Fruit fly (Drosophila melanogaster) whole organism, adult: ENCODE results near the gene CG44006.

ENCODE experiments used
- CG11617 ChIP-seq: fragments of 200-800 bp; sonication (Bioruptor generic); optimal IDR thresholded peaks from 2 replicates; lab custom pipeline; 2017; ENCODE audit warnings: mild to moderate bottlenecking, missing biosample characterization, missing genetic modification reagents, missing genetic modification characterization
- CG12768 ChIP-seq: fragments of 200-800 bp; sonication (Bioruptor generic); optimal IDR thresholded peaks from 2 replicates; lab custom pipeline; 2017; ENCODE audit warnings: missing biosample characterization, missing genetic modification characterization, mild to moderate bottlenecking, moderate library complexity, missing genetic modification reagents
- CG14711 ChIP-seq: fragments of 200-800 bp; sonication (Bioruptor generic); optimal IDR thresholded peaks from 2 replicates; lab custom pipeline; 2018; ENCODE audit warnings: missing biosample characterization, mild to moderate bottlenecking, missing genetic modification characterization, moderate library complexity
- CG1620 ChIP-seq: fragments of 200-800 bp; sonication (Bioruptor generic); optimal IDR thresholded peaks from 2 replicates; lab custom pipeline; 2016; ENCODE audit warnings: missing biosample characterization, missing genetic modification characterization
- CG33017 ChIP-seq: fragments of 200-800 bp; sonication (Bioruptor generic); optimal IDR thresholded peaks from 2 replicates; lab custom pipeline; 2018; ENCODE audit warnings: missing biosample characterization, mild to moderate bottlenecking, missing genetic modification characterization, moderate library complexity
- CG5204 ChIP-seq: fragments of 200-800 bp; sonication (Bioruptor generic); optimal IDR thresholded peaks from 2 replicates; lab custom pipeline; 2016; ENCODE audit warnings: missing biosample characterization, missing genetic modification characterization
- CG7045 ChIP-seq: fragments of 200-800 bp; sonication (Bioruptor generic); optimal IDR thresholded peaks from 2 replicates; lab custom pipeline; 2017; ENCODE audit warnings: missing biosample characterization, mild to moderate bottlenecking, missing genetic modification characterization
- CG7101 ChIP-seq: fragments of 200-800 bp; sonication (Bioruptor generic); optimal IDR thresholded peaks from 2 replicates; lab custom pipeline; 2018; ENCODE audit warnings: missing biosample characterization, mild to moderate bottlenecking, missing genetic modification characterization, moderate library complexity
- Clk ChIP-seq: fragments of 200-800 bp; sonication (Bioruptor generic); optimal IDR thresholded peaks from 2 replicates; lab custom pipeline; 2017; ENCODE audit warnings: missing biosample characterization, missing genetic modification characterization
- Crg-1 ChIP-seq: fragments of 200-800 bp; sonication (Bioruptor generic); optimal IDR thresholded peaks from 2 replicates; lab custom pipeline; 2016; ENCODE audit warnings: missing biosample characterization, missing genetic modification characterization
- Hr96 ChIP-seq: fragments of 200-800 bp; sonication (Bioruptor generic); optimal IDR thresholded peaks from 2 replicates; lab custom pipeline; 2016; ENCODE audit warnings: missing biosample characterization, missing genetic modification characterization
- Mnt ChIP-seq: fragments of 200-800 bp; sonication (Bioruptor generic); optimal IDR thresholded peaks from 2 replicates; lab custom pipeline; 2016; ENCODE audit warnings: missing biosample characterization, mild to moderate bottlenecking, missing genetic modification characterization
- bab1 ChIP-seq: fragments of 200-800 bp; sonication (Bioruptor generic); optimal IDR thresholded peaks from 3 replicates; lab custom pipeline; 2019; ENCODE audit warnings: missing biosample characterization, mild to moderate bottlenecking, missing genetic modification characterization, moderate library complexity
- cic ChIP-seq: fragments of 200-800 bp; sonication (Bioruptor generic); optimal IDR thresholded peaks from 2 replicates; lab custom pipeline; 2017; ENCODE audit warnings: missing biosample characterization, mild to moderate bottlenecking, missing genetic modification characterization, moderate library complexity
- cnc ChIP-seq, 2 experiments: fragments of >200 bp; optimal IDR thresholded peaks; 2 replicates each; lab custom pipeline; 2017
- kay ChIP-seq: fragments of 200-800 bp; sonication (Bioruptor generic); peaks from one replicate; lab custom pipeline; 2016; ENCODE audit warnings: missing biosample characterization, missing genetic modification characterization, borderline replicate concordance
- ovo ChIP-seq: fragments of 200-800 bp; sonication (Bioruptor generic); optimal IDR thresholded peaks from 2 replicates; lab custom pipeline; 2016; ENCODE audit warnings: missing biosample characterization, missing genetic modification characterization
- pad ChIP-seq: fragments of 200-800 bp; sonication (Bioruptor generic); optimal IDR thresholded peaks from 3 replicates; lab custom pipeline; 2017; ENCODE audit warnings: missing biosample characterization, missing genetic modification characterization, mild to moderate bottlenecking, moderate library complexity, missing genetic modification reagents
- tj ChIP-seq: fragments of 200-800 bp; sonication (Bioruptor generic); optimal IDR thresholded peaks from 3 replicates; lab custom pipeline; 2017; ENCODE audit warnings: missing biosample characterization, mild to moderate bottlenecking, missing genetic modification characterization, moderate library complexity
- toe ChIP-seq: fragments of 200-800 bp; sonication (Bioruptor generic); optimal IDR thresholded peaks from 2 replicates; lab custom pipeline; 2016; ENCODE audit warnings: missing biosample characterization, missing genetic modification characterization

CG44006 gene

DNA sequence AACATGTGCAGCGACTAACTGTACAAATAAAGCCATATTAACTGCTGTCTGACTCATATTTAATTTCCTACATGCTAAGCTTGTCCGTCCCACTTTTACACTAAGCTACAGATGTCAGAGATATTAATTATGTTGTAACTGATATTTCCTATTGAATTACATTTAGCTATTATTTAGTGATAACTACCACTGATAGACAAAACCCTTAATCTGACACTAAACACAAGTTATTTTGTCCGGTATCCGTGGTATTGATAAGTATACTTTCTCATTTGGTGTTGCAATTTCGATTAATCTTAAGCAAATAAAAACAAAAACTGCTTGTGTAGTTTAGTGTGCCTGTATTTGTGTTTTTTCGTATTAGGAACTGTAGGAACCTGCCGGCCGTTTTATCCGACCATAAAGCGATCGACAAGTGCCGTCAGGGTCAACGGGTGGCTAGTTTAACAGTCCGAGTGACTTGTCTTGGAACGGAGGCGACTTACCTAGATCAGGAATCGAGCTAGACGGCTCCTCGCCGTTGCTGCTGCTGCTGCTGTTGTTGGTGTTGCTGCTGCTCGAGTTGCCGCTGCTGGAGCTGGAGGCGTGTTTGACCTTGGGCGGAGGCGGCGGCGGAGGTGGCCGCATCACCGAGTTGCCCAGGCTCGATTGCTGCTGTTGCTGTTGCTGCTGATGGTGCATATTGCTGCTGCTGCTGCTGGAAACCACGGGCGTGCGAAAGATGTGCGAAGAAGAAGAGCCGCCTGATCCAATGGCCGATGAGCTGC is 12.0 kb downstream of the CG44006 start:
- no peak for TF ChIP-seq CG14711 (tag; lab: Kevin White, UChicago)
- TF ChIP-seq tj (GFP tag; lab: Kevin White, UChicago): no peak
- no peak for TF ChIP-seq CG1620

DNA sequence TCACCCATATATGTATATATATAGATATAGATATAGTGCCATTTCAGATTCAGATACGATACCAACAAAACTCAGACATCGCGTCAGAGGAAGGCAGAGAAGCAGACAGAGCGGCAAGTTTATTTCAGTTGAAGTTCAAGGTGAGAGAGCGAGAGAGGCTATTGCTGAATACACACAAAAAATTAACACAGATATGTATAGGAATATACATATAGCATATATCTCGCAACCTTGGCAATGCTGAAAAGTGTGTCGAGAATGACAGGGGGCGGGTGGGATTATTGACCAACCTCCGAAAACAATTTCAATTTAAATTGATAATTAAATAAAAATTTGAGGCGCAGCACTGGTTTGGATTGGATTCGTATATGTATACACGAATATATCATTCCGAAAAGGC is 12.9 kb downstream of the CG44006 start:
- TF ChIP-seq cic (GFP tag; lab: Kevin White, UChicago) (no peak), Hr96 (GFP tag; lab: Kevin White, UChicago) (no peak), CG7101 (tag; lab: Kevin White, UChicago) (no peak), toe (GFP tag; lab: Kevin White, UChicago) (no peak), Clk (GFP tag; lab: Kevin White, UChicago) (no peak), CG33017 (no peak), CG1620 (no peak), tj (GFP tag; lab: Kevin White, UChicago) (peak; percentile 29), pad (no peak), CG12768 (GFP tag; lab: Kevin White, UChicago) (no peak), kay (GFP tag; lab: Kevin White, UChicago) (peak; percentile 47), Mnt (GFP tag; lab: Kevin White, UChicago) (no peak), CG11617 (GFP tag; lab: Kevin White, UChicago) (no peak)

DNA sequence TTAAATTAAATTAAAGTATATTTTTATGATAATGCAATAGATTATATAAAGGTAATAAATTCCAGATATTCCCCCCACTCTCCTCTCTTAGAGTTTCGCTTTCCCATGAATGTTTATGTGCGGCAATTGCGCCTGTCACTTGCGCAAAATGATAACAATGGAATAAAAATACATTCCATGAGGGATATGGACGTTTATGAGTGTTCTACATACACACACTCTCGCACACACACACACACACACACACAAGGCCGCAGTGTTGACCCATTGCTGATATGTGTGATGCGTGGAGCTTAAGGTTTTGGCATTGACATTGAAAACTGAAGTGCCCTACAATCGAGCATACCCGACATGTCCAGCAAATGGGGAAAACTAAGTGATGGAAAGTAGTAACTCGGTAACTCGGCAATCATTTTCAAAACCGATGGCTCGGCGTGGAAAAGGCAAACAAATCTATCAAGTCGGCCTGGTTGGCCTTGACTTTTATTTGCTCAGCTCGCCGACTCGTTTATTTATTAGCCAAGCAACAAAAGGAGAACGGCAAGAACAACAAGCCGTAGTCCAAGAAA is 23.3 kb downstream of the CG44006 start:
- TF ChIP-seq CG12768 (GFP tag; lab: Kevin White, UChicago): peak; percentile 11
- TF ChIP-seq kay (GFP tag; lab: Kevin White, UChicago): no peak

DNA sequence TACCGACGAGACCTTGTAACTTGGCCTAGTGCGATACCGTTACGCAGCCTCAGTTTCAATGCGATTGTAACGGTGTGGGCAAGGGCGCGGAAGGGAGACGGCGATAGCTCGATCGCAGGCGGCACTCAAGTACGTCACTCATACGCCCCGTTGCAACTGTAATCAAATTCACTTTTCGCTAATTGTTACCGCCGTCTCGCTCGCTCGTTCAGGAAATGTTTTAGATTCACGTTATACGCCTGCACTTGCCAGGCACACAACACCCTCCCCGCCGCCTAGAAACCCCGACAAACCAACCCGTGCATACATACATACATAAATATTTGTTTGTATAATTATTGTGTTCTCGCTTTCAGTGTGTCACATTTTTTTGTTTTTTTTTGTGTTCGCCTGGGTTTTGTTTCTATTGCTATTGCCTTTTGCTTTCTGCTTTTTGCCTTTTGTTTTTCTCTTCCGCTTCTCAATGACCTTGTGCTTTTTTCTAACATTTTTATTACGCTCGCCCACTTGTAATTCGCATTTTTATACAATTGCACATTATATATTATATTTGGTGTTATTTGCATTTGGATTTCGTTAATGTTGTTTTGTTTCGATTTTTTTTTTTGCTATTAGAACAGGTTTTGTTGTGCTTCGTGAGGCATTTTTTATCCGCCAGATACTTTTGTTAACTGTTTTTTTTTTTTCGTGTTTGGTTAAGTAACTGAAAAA is 25.5 kb downstream of the CG44006 start:
- no peak for TF ChIP-seq CG7101 (tag; lab: Kevin White, UChicago)
- TF ChIP-seq Mnt (GFP tag; lab: Kevin White, UChicago): peak; percentile 34
- TF ChIP-seq ovo: peak; percentile 98
- TF ChIP-seq CG33017: peak; percentile 38
- peak; percentile 8 for TF ChIP-seq tj (GFP tag; lab: Kevin White, UChicago)
- no peak for TF ChIP-seq Crg-1
- TF ChIP-seq Clk (GFP tag; lab: Kevin White, UChicago): no peak
- peak; percentile 12 for TF ChIP-seq CG7045 (GFP tag; lab: Kevin White, UChicago)
- TF ChIP-seq CG14711 (tag; lab: Kevin White, UChicago): no peak
- peak; percentile 0 for TF ChIP-seq CG5204 (GFP tag; lab: Kevin White, UChicago)
- TF ChIP-seq kay (GFP tag; lab: Kevin White, UChicago): peak; percentile 98
- TF ChIP-seq Hr96 (GFP tag; lab: Kevin White, UChicago): no peak
- no peak for TF ChIP-seq bab1
- peak; percentile 82 for TF ChIP-seq cic (GFP tag; lab: Kevin White, UChicago)
- peak; percentile 16 for TF ChIP-seq CG11617 (GFP tag; lab: Kevin White, UChicago)
- TF ChIP-seq CG12768 (GFP tag; lab: Kevin White, UChicago): peak; percentile 59
- no peak for TF ChIP-seq CG1620
- no peak for TF ChIP-seq toe (GFP tag; lab: Kevin White, UChicago)
- no peak for TF ChIP-seq cnc (optimal IDR thresholded peaks at IDR 0.05; lab: Kevin White, UChicago)
- TF ChIP-seq pad: no peak

DNA sequence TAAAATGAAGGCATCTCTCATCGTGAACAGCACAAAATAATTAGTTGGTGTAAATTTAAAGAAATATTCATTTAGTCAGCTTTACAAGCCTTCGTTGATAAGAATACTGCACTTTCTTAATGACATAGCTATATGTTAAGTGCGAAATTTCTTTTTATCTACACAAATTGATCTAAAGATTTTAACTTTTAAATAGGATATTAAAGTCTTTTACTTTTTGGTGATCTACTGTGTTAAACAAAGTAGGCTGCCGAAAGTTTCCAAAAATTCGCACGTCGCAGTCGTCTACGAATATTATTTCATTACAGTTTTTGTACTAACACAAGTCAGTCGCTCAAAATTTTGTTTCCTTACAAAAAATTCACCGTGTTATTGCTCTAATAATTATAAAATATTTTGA is 27.5 kb downstream of the CG44006 start, which contains the start of gene CG42393:
Gene CG42393 (plus strand): TSS at position 301 of the 400 bp plus-strand sequence.
- TF ChIP-seq pad (no peak), Mnt (GFP tag; lab: Kevin White, UChicago) (no peak), CG14711 (tag; lab: Kevin White, UChicago) (no peak), bab1 (no peak), CG7101 (tag; lab: Kevin White, UChicago) (no peak), CG5204 (GFP tag; lab: Kevin White, UChicago) (no peak), tj (GFP tag; lab: Kevin White, UChicago) (no peak)

DNA sequence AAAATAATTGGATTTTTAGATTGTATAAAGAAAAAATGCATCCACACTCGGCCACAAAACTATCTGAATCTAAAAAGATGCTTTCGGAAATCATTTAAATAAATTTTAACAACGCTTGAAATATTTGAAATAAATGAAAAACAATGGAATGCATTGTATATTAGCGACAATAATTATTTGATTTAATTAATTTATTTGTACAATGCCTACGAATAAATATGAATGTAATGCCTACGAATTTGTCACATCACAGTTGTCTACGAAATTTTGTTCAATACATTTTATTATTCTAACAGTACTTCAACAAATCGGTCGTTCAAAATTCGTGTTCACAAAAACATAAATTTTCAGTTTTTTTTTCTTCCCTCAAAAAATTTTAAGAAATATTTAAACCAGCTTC is 29.9 kb downstream of the CG44006 start, which contains the start of gene CG32192:
Gene CG32192 (plus strand): TSS at position 301 of the 400 bp plus-strand sequence.
- no peak for TF ChIP-seq cnc (optimal IDR thresholded peaks at IDR 0.05; lab: Kevin White, UChicago)
- no peak for TF ChIP-seq cic (GFP tag; lab: Kevin White, UChicago)
- no peak for TF ChIP-seq Clk (GFP tag; lab: Kevin White, UChicago)
- TF ChIP-seq CG7101 (tag; lab: Kevin White, UChicago): no peak
- no peak for TF ChIP-seq kay (GFP tag; lab: Kevin White, UChicago)
- TF ChIP-seq Mnt (GFP tag; lab: Kevin White, UChicago): no peak
- no peak for TF ChIP-seq CG5204 (GFP tag; lab: Kevin White, UChicago)
- no peak for TF ChIP-seq ovo
- TF ChIP-seq CG7045 (GFP tag; lab: Kevin White, UChicago): no peak
- no peak for TF ChIP-seq CG14711 (tag; lab: Kevin White, UChicago)
